Worm (Caenorhabditis elegans) whole organism, L4 larva: Measurements from ENCODE around the gene lin-56.

Source experiments
- D1046.2 ChIP-seq: fragments of 200-800 bp; sonication (Bioruptor generic); IDR thresholded peaks from 2 replicates; pipeline ENCODE4 v1.3.6; 2022; ENCODE audit warnings: missing genetic modification characterization, missing compliant biosample characterization
- F10B5.3 ChIP-seq: sonication (generic microtip); optimal IDR thresholded peaks from 2 replicates; lab custom pipeline; 2016; ENCODE audit warnings: mild to moderate bottlenecking, missing genetic modification characterization, missing compliant biosample characterization
- Y105C5A.15 ChIP-seq: fragments of 200-800 bp; sonication (Bioruptor generic); IDR thresholded peaks from 2 replicates; pipeline ENCODE4 v1.3.6; 2022; ENCODE audit warnings: missing genetic modification characterization, missing compliant biosample characterization
- Y75B8A.6 ChIP-seq: fragments of 200-800 bp; sonication (Bioruptor generic); IDR thresholded peaks from 2 replicates; pipeline ENCODE4 v1.3.6; 2022; ENCODE audit warnings: missing genetic modification reagents, missing genetic modification characterization, missing compliant biosample characterization
- ZK546.5 ChIP-seq, 2 experiments: sonication (generic microtip); optimal IDR thresholded peaks; 2 replicates each; lab custom pipeline; 2017; ENCODE audit warnings: missing biosample characterization in 2 of 2, missing genetic modification characterization in 2 of 2
- ama-1 ChIP-seq: fragments of 150-350 bp; optimal IDR thresholded peaks from 2 replicates; lab custom pipeline; 2014; ENCODE audit warnings: inconsistent platforms, mixed read lengths
- arid-1 ChIP-seq: fragments of 200-800 bp; sonication (Bioruptor generic); conservative IDR thresholded peaks from 2 replicates; pipeline ENCODE4 v1.3.6; 2022; ENCODE audit warnings: missing genetic modification reagents, missing genetic modification characterization, missing compliant biosample characterization
- ceh-20 ChIP-seq: fragments of 200-800 bp; sonication (Bioruptor generic); IDR thresholded peaks from 2 replicates; pipeline ENCODE4 v1.3.6; 2022; ENCODE audit warnings: missing genetic modification reagents, missing genetic modification characterization, missing compliant biosample characterization
- ceh-28 ChIP-seq: fragments of 150-350 bp; optimal IDR thresholded peaks from 2 replicates; lab custom pipeline; 2014; ENCODE audit warnings: missing biosample characterization, missing genetic modification reagents, missing genetic modification characterization
- ceh-44 ChIP-seq: fragments of 200-800 bp; sonication (Bioruptor generic); IDR thresholded peaks from 2 replicates; pipeline ENCODE4 v1.3.6; 2022; ENCODE audit warnings: missing genetic modification reagents, missing genetic modification characterization, missing compliant biosample characterization
- ceh-62 ChIP-seq: sonication (generic microtip); optimal IDR thresholded peaks from 2 replicates; lab custom pipeline; 2017; ENCODE audit warnings: missing biosample characterization, missing genetic modification characterization
- ceh-82 ChIP-seq: sonication (generic microtip); optimal IDR thresholded peaks from 2 replicates; lab custom pipeline; 2017; ENCODE audit warnings: missing biosample characterization, missing genetic modification characterization
- cey-2 ChIP-seq: sonication (generic microtip); optimal IDR thresholded peaks from 3 replicates; lab custom pipeline; 2017; ENCODE audit warnings: missing genetic modification characterization, mild to moderate bottlenecking, missing compliant biosample characterization, antibody characterized with exemption, borderline replicate concordance; ENCODE audit not compliant: insufficient read depth
- daf-8 ChIP-seq: fragments of 200-800 bp; sonication (Bioruptor generic); IDR thresholded peaks from 2 replicates; pipeline ENCODE4 v1.3.6; 2022; ENCODE audit warnings: missing genetic modification characterization, missing compliant biosample characterization
- dmd-6 ChIP-seq: fragments of 200-800 bp; sonication (Bioruptor generic); IDR thresholded peaks from 2 replicates; pipeline ENCODE4 v1.3.6; 2022; ENCODE audit warnings: missing genetic modification reagents, missing genetic modification characterization, missing compliant biosample characterization
- dmd-8 ChIP-seq: fragments of 200-800 bp; sonication (Bioruptor generic); IDR thresholded peaks from 2 replicates; pipeline ENCODE4 v1.3.6; 2022; ENCODE audit warnings: missing genetic modification characterization, missing compliant biosample characterization
- egl-43 ChIP-seq: fragments of 200-800 bp; sonication (Bioruptor generic); IDR thresholded peaks from 2 replicates; pipeline ENCODE4 v1.3.6; 2022; ENCODE audit warnings: missing genetic modification reagents, missing genetic modification characterization, missing compliant biosample characterization
- fkh-10 ChIP-seq: fragments of 150-350 bp; optimal IDR thresholded peaks from 2 replicates; lab custom pipeline; 2014; ENCODE audit warnings: missing biosample characterization, missing genetic modification reagents, missing genetic modification characterization
- fos-1 ChIP-seq: fragments of 150-350 bp; optimal IDR thresholded peaks from 2 replicates; lab custom pipeline; 2014; ENCODE audit warnings: missing biosample characterization, missing genetic modification characterization
- hif-1 ChIP-seq, 2 experiments: sonication (generic microtip); optimal IDR thresholded peaks; 2 replicates each; lab custom pipeline; 2016 to 2017; ENCODE audit warnings: missing compliant biosample characterization in 2 of 2, missing genetic modification characterization in 2 of 2, missing genetic modification reagents in 2 of 2, missing genotype in 2 of 2, mild to moderate bottlenecking in 1 of 2
- lim-7 ChIP-seq: fragments of 200-800 bp; sonication (Bioruptor generic); IDR thresholded peaks from 2 replicates; pipeline ENCODE4 v1.3.6; 2022; ENCODE audit warnings: missing genetic modification characterization, missing compliant biosample characterization
- lin-39 ChIP-seq: fragments of 150-350 bp; optimal IDR thresholded peaks from 2 replicates; lab custom pipeline; 2014; ENCODE audit warnings: missing biosample characterization, missing genetic modification reagents, missing genetic modification characterization
- madf-5 ChIP-seq, 2 experiments: fragments of 200-800 bp; sonication (Bioruptor generic); IDR thresholded peaks; 2 replicates each; pipeline ENCODE4 v1.3.6; 2022; ENCODE audit warnings: missing compliant biosample characterization in 2 of 2, missing genetic modification characterization in 2 of 2
- madf-9 ChIP-seq: fragments of 200-800 bp; sonication (Bioruptor generic); conservative IDR thresholded peaks from 2 replicates; pipeline ENCODE4 v1.3.6; 2022; ENCODE audit warnings: missing genetic modification reagents, missing genetic modification characterization, missing compliant biosample characterization
- mep-1 ChIP-seq: fragments of 150-350 bp; sonication (generic microtip); optimal IDR thresholded peaks from 3 replicates; lab custom pipeline; 2014; ENCODE audit warnings: missing biosample characterization, missing genetic modification characterization
- nhr-11 ChIP-seq: fragments of 150-350 bp; optimal IDR thresholded peaks from 2 replicates; lab custom pipeline; 2014; ENCODE audit warnings: missing biosample characterization, missing genetic modification characterization
- nhr-237 ChIP-seq: sonication (generic microtip); optimal IDR thresholded peaks from 2 replicates; lab custom pipeline; 2017; ENCODE audit warnings: missing biosample characterization, missing genetic modification characterization
- nhr-25 ChIP-seq: sonication (generic microtip); optimal IDR thresholded peaks from 2 replicates; lab custom pipeline; 2017; ENCODE audit warnings: missing genetic modification characterization, mild to moderate bottlenecking, missing compliant biosample characterization, antibody characterized with exemption, moderate library complexity, borderline replicate concordance; ENCODE audit not compliant: insufficient read depth
- nhr-28 ChIP-seq: fragments of 150-350 bp; optimal IDR thresholded peaks from 2 replicates; lab custom pipeline; 2014; ENCODE audit warnings: missing biosample characterization, missing genetic modification characterization
- nhr-41 ChIP-seq: fragments of 200-800 bp; sonication (Bioruptor generic); IDR thresholded peaks from 2 replicates; pipeline ENCODE4 v1.3.6; 2022; ENCODE audit warnings: missing genetic modification reagents, missing genetic modification characterization, missing compliant biosample characterization
- nhr-48 ChIP-seq: sonication (generic microtip); optimal IDR thresholded peaks from 2 replicates; lab custom pipeline; 2016; ENCODE audit warnings: mild to moderate bottlenecking, missing genetic modification characterization, missing compliant biosample characterization
- nhr-77 ChIP-seq: fragments of 150-350 bp; optimal IDR thresholded peaks from 2 replicates; lab custom pipeline; 2014; ENCODE audit warnings: missing biosample characterization, missing genetic modification characterization
- pqm-1 ChIP-seq: sonication (generic microtip); optimal IDR thresholded peaks from 2 replicates; lab custom pipeline; 2017; ENCODE audit warnings: missing biosample characterization, missing genetic modification characterization
- skn-1 ChIP-seq: fragments of 150-350 bp; optimal IDR thresholded peaks from 2 replicates; lab custom pipeline; 2014; ENCODE audit warnings: missing biosample characterization, missing genetic modification characterization
- spr-1 ChIP-seq: sonication (generic microtip); optimal IDR thresholded peaks from 2 replicates; lab custom pipeline; 2016; ENCODE audit warnings: mild to moderate bottlenecking, missing genetic modification characterization, missing compliant biosample characterization
- spr-3 ChIP-seq: fragments of 200-800 bp; sonication (Bioruptor generic); optimal IDR thresholded peaks from 2 replicates; lab custom pipeline; 2018; ENCODE audit warnings: mild to moderate bottlenecking, missing genetic modification characterization, missing compliant biosample characterization
- unc-130 ChIP-seq: sonication (generic microtip); optimal IDR thresholded peaks from 2 replicates; lab custom pipeline; 2016; ENCODE audit warnings: missing genetic modification reagents, missing genetic modification characterization, missing compliant biosample characterization
- unc-62 ChIP-seq, 3 experiments: fragments of 150-350 bp in 1 of 3; sonication (generic microtip); optimal IDR thresholded peaks in 2 of 3; peaks in 1 of 3; 1 replicate in 1 of 3; 2 replicates in 2 of 3; lab custom pipeline; 2014 to 2017; ENCODE audit warnings: missing biosample characterization in 3 of 3, missing genetic modification characterization in 3 of 3, missing genetic modification reagents in 3 of 3, missing genotype in 1 of 3
- zfp-3 ChIP-seq: fragments of 200-800 bp; sonication (Bioruptor generic); conservative IDR thresholded peaks from 2 replicates; pipeline ENCODE4 v1.3.6; 2022; ENCODE audit warnings: missing genetic modification reagents, missing genetic modification characterization, missing compliant biosample characterization
- zip-11 ChIP-seq: fragments of 200-800 bp; sonication (Bioruptor generic); IDR thresholded peaks from 2 replicates; pipeline ENCODE4 v1.3.6; 2022; ENCODE audit warnings: missing genetic modification characterization, missing compliant biosample characterization

lin-56 gene

ce11 chrII:10470159-10470558, 20.4 kb downstream of the lin-56 start, which contains the start of gene clec-143:
Gene clec-143 (minus strand): TSS chrII:10470297.
- TF ChIP-seq unc-62 (GFP tag; optimal IDR thresholded peaks at IDR 0.05 in 1 of 2; lab: Kevin White, UChicago), result peak in 1 of 2 experiments; percentile 67
- TF ChIP-seq unc-62 (tag; optimal IDR thresholded peaks at IDR 0.05; lab: Kevin White, UChicago), result no peak
- TF ChIP-seq nhr-28, result peak; percentile 45
- no peak for TF ChIP-seq nhr-25 (tag; lab: Kevin White, UChicago)
- TF ChIP-seq pqm-1 (tag; lab: Kevin White, UChicago), result peak; percentile 88

ce11 chrII:10471247-10471646, 21.4 kb downstream of the lin-56 start, which contains the start of gene ZK666.1:
Gene ZK666.1 (minus strand): TSS chrII:10471347.
- TF ChIP-seq Y105C5A.15 (no peak), ceh-62 (tag; lab: Kevin White, UChicago) (no peak), spr-3 (no peak), madf-5 (GFP tag; IDR thresholded peaks at IDR 0.05; lab: Robert Waterston, UW) (no peak), ama-1 (lab: Kevin White, UChicago) (no peak), spr-1 (tag; lab: Kevin White, UChicago) (no peak), egl-43 (GFP tag; lab: Robert Waterston, UW) (no peak)
- TF ChIP-seq, all 104 proteins: peak for 0

ce11 chrII:10471790-10472189, 22.0 kb downstream of the lin-56 start, which contains the start of gene ZK666.2:
Gene ZK666.2 (minus strand): TSS chrII:10471890.
- no peak for TF ChIP-seq unc-130 (GFP tag; lab: Kevin White, UChicago)
- TF ChIP-seq madf-5 (GFP tag; IDR thresholded peaks at IDR 0.05; lab: Robert Waterston, UW), result no peak
- no peak for TF ChIP-seq cey-2 (tag; lab: Kevin White, UChicago)
- no peak for TF ChIP-seq fkh-10 (GFP tag; lab: Kevin White, UChicago)
- TF ChIP-seq nhr-77 (tag; lab: Kevin White, UChicago), result no peak
- no peak for TF ChIP-seq zfp-3 (GFP tag; lab: Robert Waterston, UW)
- no peak for TF ChIP-seq ceh-44 (GFP tag; lab: Robert Waterston, UW)
- TF ChIP-seq arid-1, result no peak
- TF ChIP-seq ceh-28 (tag; lab: Kevin White, UChicago), result no peak
- no peak for TF ChIP-seq fos-1 (tag; lab: Kevin White, UChicago)
- no peak for TF ChIP-seq unc-62 (GFP tag; optimal IDR thresholded peaks at IDR 0.05 in 1 of 2; lab: Kevin White, UChicago)
- TF ChIP-seq unc-62 (tag; optimal IDR thresholded peaks at IDR 0.05; lab: Kevin White, UChicago), result no peak
- no peak for TF ChIP-seq dmd-8 (GFP tag; lab: Robert Waterston, UW)
- no peak for TF ChIP-seq nhr-48 (tag; lab: Kevin White, UChicago)
- no peak for TF ChIP-seq nhr-11 (tag; lab: Kevin White, UChicago)
- no peak for TF ChIP-seq nhr-237 (tag; lab: Kevin White, UChicago)

- TF ChIP-seq D1046.2 (GFP tag; lab: Robert Waterston, UW), result no peak
- TF ChIP-seq daf-8 (GFP tag; lab: Robert Waterston, UW), result no peak
- TF ChIP-seq nhr-48 (tag; lab: Kevin White, UChicago), result no peak
- no peak for TF ChIP-seq hif-1 (tag; optimal IDR thresholded peaks at IDR 0.05; lab: Kevin White, UChicago)
- TF ChIP-seq zip-11 (GFP tag; lab: Robert Waterston, UW), result no peak
- no peak for TF ChIP-seq nhr-77 (tag; lab: Kevin White, UChicago)
- no peak for TF ChIP-seq lim-7 (GFP tag; lab: Robert Waterston, UW)
- no peak for TF ChIP-seq ceh-20 (GFP tag; lab: Robert Waterston, UW)
- TF ChIP-seq lin-39, result no peak
- TF ChIP-seq mep-1 (tag; lab: Kevin White, UChicago), result no peak
- TF ChIP-seq ZK546.5 (tag; optimal IDR thresholded peaks at IDR 0.05; lab: Kevin White, UChicago), result no peak
- no peak for TF ChIP-seq dmd-6 (GFP tag; lab: Robert Waterston, UW)
- no peak for TF ChIP-seq Y75B8A.6 (GFP tag; lab: Robert Waterston, UW)
- no peak for TF ChIP-seq ceh-82 (tag; lab: Kevin White, UChicago)
- no peak for TF ChIP-seq F10B5.3
- TF ChIP-seq skn-1, result no peak
- no peak for TF ChIP-seq nhr-41 (GFP tag; lab: Robert Waterston, UW)
- no peak for TF ChIP-seq fkh-10 (GFP tag; lab: Kevin White, UChicago)
- no peak for TF ChIP-seq madf-9
Observed at ce11 chrII:10476039-10476438, 26.2 kb downstream of the lin-56 start, which contains the start of gene clec-58. Gene clec-58 (minus strand): TSS chrII:10476139.
